Worm (Caenorhabditis elegans) whole organism, late embryonic: ENCODE measurements around the gene agt-2.

Experiments
- C38D4.7 ChIP-seq: fragments of 200-800 bp; sonication (Bioruptor generic); optimal IDR thresholded peaks from 2 replicates; lab custom pipeline; 2018; ENCODE audit warnings: mild to moderate bottlenecking, missing genetic modification characterization, moderate library complexity, missing compliant biosample characterization
- F13H6.1 ChIP-seq: sonication (generic microtip); optimal IDR thresholded peaks from 2 replicates; lab custom pipeline; 2016; ENCODE audit warnings: missing genetic modification characterization, missing compliant biosample characterization
- ama-1 ChIP-seq: fragments of 150-350 bp; optimal IDR thresholded peaks from 2 replicates; lab custom pipeline; 2014
- dve-1 ChIP-seq: sonication (generic microtip); optimal IDR thresholded peaks from 2 replicates; lab custom pipeline; 2017; ENCODE audit warnings: antibody characterized with exemption, mild to moderate bottlenecking, missing genetic modification characterization, missing compliant biosample characterization
- elt-2 ChIP-seq: sonication (generic microtip); optimal IDR thresholded peaks from 2 replicates; lab custom pipeline; 2016; ENCODE audit warnings: missing genetic modification reagents, missing genetic modification characterization, missing compliant biosample characterization
- fkh-10 ChIP-seq: fragments of 150-350 bp; optimal IDR thresholded peaks from 2 replicates; lab custom pipeline; 2014; ENCODE audit warnings: missing biosample characterization, missing genetic modification reagents, missing genetic modification characterization
- hlh-15 ChIP-seq: sonication (generic microtip); optimal IDR thresholded peaks from 2 replicates; lab custom pipeline; 2016; ENCODE audit warnings: missing genetic modification characterization, missing compliant biosample characterization
- nhr-11 ChIP-seq: fragments of 150-350 bp; optimal IDR thresholded peaks from 2 replicates; lab custom pipeline; 2014; ENCODE audit warnings: missing biosample characterization, missing genetic modification characterization
- pax-1 ChIP-seq: fragments of 150-350 bp; optimal IDR thresholded peaks from 2 replicates; lab custom pipeline; 2014; ENCODE audit warnings: missing biosample characterization, missing genetic modification characterization
- pha-4 ChIP-seq: fragments of 150-350 bp; optimal IDR thresholded peaks from 2 replicates; lab custom pipeline; 2018; ENCODE audit warnings: missing biosample characterization, missing genetic modification reagents, missing genetic modification characterization
- tbx-2 ChIP-seq: sonication (generic microtip); optimal IDR thresholded peaks from 2 replicates; lab custom pipeline; 2016; ENCODE audit warnings: missing genetic modification characterization, missing compliant biosample characterization

DNA sequence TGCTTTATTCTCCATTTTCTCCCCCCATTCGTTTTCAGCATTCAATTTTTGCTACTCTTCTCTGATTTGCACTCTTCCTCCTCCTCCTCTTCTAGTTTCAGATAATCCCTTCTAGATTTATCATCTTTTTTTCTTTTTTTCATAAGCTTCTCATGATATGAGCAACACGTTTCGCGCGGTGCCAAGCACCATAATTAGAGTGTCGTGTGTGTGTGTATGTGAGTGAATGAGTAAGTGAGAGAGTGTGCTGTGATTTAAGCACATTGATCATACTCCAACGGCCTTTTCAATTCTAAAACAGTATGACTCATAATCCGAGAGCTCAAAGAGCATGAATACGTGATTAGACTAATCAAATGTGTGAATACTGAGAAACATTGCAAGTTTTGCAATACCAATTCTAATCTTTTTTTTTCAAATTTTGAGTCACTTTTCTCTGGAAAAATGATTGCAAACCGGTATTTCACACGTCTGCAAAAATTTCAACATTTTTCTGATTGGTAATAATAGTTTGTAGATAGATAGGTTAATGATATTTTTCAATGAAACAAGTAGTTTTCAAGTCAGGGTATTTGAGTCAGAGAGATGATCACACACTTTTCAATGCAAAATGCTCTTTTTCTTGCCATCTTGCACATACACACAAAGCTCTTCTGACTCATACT lies 38.1 kb downstream of the agt-2 start:
- TF ChIP-seq F13H6.1 (tag; lab: Kevin White, UChicago) (no peak), dve-1 (no peak), ama-1 (no peak), fkh-10 (GFP tag; lab: Kevin White, UChicago) (no peak), pax-1 (tag; lab: Kevin White, UChicago) (no peak), hlh-15 (tag; lab: Kevin White, UChicago) (no peak), C38D4.7 (no peak), tbx-2 (tag; lab: Kevin White, UChicago) (no peak), elt-2 (no peak), nhr-11 (tag; lab: Kevin White, UChicago) (no peak), pha-4 (tag; lab: Kevin White, UChicago) (no peak)
